Fruit fly (Drosophila melanogaster): ENCODE data around the gene CG4565.

- TF ChIP-seq CG4404 (GFP tag; IDR thresholded peaks at IDR 0.05) = no peak
- TF ChIP-seq CG8359 (GFP tag; optimal IDR thresholded peaks at IDR 0.05; ENCODE audit: borderline replicate concordance) = no peak
- TF ChIP-seq Opbp (GFP tag; IDR thresholded peaks at IDR 0.05; ENCODE audit: partially characterized antibody) = no peak
- TF ChIP-seq Sin3A (optimal IDR thresholded peaks at IDR 0.05) = no peak
- TF ChIP-seq Mrtf (GFP tag; IDR thresholded peaks at IDR 0.05) = no peak
- TF ChIP-seq Sox100B (GFP tag; optimal IDR thresholded peaks at IDR 0.05) = no peak
These were observed 25.3 kb downstream of the CG4565 start for dm6 chr3R:10877808-10878207.

Measured in whole organism, embryonic.